Worm (Caenorhabditis elegans) whole organism, L4/young adult: ENCODE results near the gene K11E4.6.

Experiments
- dao-5 ChIP-seq: sonication (generic microtip); optimal IDR thresholded peaks from 2 replicates; lab custom pipeline; 2016; ENCODE audit warnings: missing genotype, missing genetic modification characterization, moderate library complexity, missing compliant biosample characterization
- him-1 ChIP-seq: sonication (generic microtip); optimal IDR thresholded peaks from 2 replicates; lab custom pipeline; 2016; ENCODE audit warnings: missing genotype, missing genetic modification reagents, missing genetic modification characterization, missing compliant biosample characterization

DNA sequence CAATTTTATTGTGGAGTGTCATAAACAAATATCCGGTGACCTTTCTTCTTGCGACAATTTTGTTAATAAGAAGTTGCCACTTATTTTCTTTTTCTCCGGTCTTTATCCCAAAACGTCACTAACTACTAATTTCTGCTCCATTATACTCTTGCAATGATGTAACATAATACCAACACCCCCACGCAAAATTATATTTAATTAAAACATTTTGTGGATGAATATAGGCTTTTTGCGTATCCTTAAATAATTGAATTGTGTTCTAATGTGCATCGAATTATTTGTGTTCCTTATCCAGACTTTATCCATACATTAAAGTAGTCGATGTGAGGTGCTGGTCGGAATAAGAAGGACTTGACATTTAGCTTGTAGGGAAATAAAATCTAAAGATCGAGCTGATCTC is 21.5 kb upstream of the K11E4.6 start:
- TF ChIP-seq him-1 (tag; lab: Kevin White, UChicago) (no peak), dao-5 (tag; lab: Kevin White, UChicago) (no peak)
